Worm (Caenorhabditis elegans) whole organism, L1 larva: ENCODE results near the gene mog-5.

Source experiments
- C34B4.2 ChIP-seq: sonication (generic microtip); optimal IDR thresholded peaks from 2 replicates; lab custom pipeline; 2017; ENCODE audit warnings: mild to moderate bottlenecking, missing genetic modification characterization, missing compliant biosample characterization
- Y116A8C.19 ChIP-seq: sonication (generic microtip); optimal IDR thresholded peaks from 2 replicates; lab custom pipeline; 2016; ENCODE audit warnings: missing compliant biosample characterization, missing genetic modification characterization, borderline replicate concordance
- ama-1 ChIP-seq: fragments of 150-350 bp; optimal IDR thresholded peaks from 2 replicates; lab custom pipeline; 2014
- blmp-1 ChIP-seq: fragments of 150-350 bp; optimal IDR thresholded peaks from 2 replicates; lab custom pipeline; 2014; ENCODE audit warnings: missing biosample characterization, missing genetic modification characterization
- dsc-1 ChIP-seq: sonication (generic microtip); optimal IDR thresholded peaks from 2 replicates; lab custom pipeline; 2016; ENCODE audit warnings: mild to moderate bottlenecking, missing genetic modification characterization, missing compliant biosample characterization
- efl-1 ChIP-seq, 4 experiments: fragments of 150-350 bp; optimal IDR thresholded peaks in 3 of 4; peaks in 1 of 4; 1 replicate in 1 of 4; 2 replicates in 3 of 4; lab custom pipeline; 2014; ENCODE audit warnings: missing biosample characterization in 2 of 4, missing genetic modification characterization in 2 of 4, missing genetic modification reagents in 2 of 4
- efl-3 ChIP-seq: fragments of 200-800 bp; sonication (Bioruptor generic); optimal IDR thresholded peaks from 2 replicates; lab custom pipeline; 2018; ENCODE audit warnings: mild to moderate bottlenecking, missing genetic modification characterization, missing compliant biosample characterization
- elt-3 ChIP-seq, 6 experiments: fragments of 150-350 bp in 1 of 6; sonication (generic microtip); optimal IDR thresholded peaks; 2 replicates each; lab custom pipeline; 2017 to 2018; ENCODE audit warnings: missing biosample characterization in 6 of 6, missing genetic modification characterization in 6 of 6, inconsistent platforms in 1 of 6
- fos-1 ChIP-seq: fragments of 150-350 bp; optimal IDR thresholded peaks from 2 replicates; lab custom pipeline; 2014; ENCODE audit warnings: missing biosample characterization, missing genetic modification characterization
- hlh-4 ChIP-seq: sonication (generic microtip); optimal IDR thresholded peaks from 2 replicates; lab custom pipeline; 2016; ENCODE audit warnings: mild to moderate bottlenecking, missing genetic modification characterization, missing compliant biosample characterization
- isw-1 ChIP-seq: fragments of 200-800 bp; sonication (Bioruptor generic); IDR thresholded peaks from 2 replicates; pipeline ENCODE4 v1.3.6; 2022; ENCODE audit warnings: missing genetic modification characterization, missing compliant biosample characterization
- jun-1 ChIP-seq: fragments of 150-350 bp; optimal IDR thresholded peaks from 2 replicates; lab custom pipeline; 2014; ENCODE audit warnings: missing biosample characterization, missing genetic modification reagents, missing genetic modification characterization
- lsy-2 ChIP-seq, 2 experiments: fragments of 150-350 bp; optimal IDR thresholded peaks; 2 replicates each; lab custom pipeline; 2014; ENCODE audit warnings: missing biosample characterization in 2 of 2, missing genetic modification characterization in 2 of 2
- mep-1 ChIP-seq: fragments of 150-350 bp; optimal IDR thresholded peaks from 2 replicates; lab custom pipeline; 2014; ENCODE audit warnings: missing biosample characterization, missing genetic modification characterization
- nhr-11 ChIP-seq: fragments of 150-350 bp; optimal IDR thresholded peaks from 2 replicates; lab custom pipeline; 2014; ENCODE audit warnings: missing biosample characterization, missing genetic modification characterization
- nhr-20 ChIP-seq: sonication (generic microtip); optimal IDR thresholded peaks from 2 replicates; lab custom pipeline; 2016; ENCODE audit warnings: mild to moderate bottlenecking, missing genetic modification characterization, missing compliant biosample characterization
- nhr-237 ChIP-seq: fragments of 150-350 bp; optimal IDR thresholded peaks from 2 replicates; lab custom pipeline; 2014; ENCODE audit warnings: missing biosample characterization, missing genetic modification characterization
- nhr-28 ChIP-seq: fragments of 150-350 bp; optimal IDR thresholded peaks from 2 replicates; lab custom pipeline; 2014; ENCODE audit warnings: missing biosample characterization, missing genetic modification characterization
- nhr-47 ChIP-seq: sonication (generic microtip); optimal IDR thresholded peaks from 2 replicates; lab custom pipeline; 2016; ENCODE audit warnings: mild to moderate bottlenecking, missing genetic modification characterization, moderate library complexity, missing compliant biosample characterization
- nhr-71 ChIP-seq: sonication (generic microtip); optimal IDR thresholded peaks from 2 replicates; lab custom pipeline; 2016; ENCODE audit warnings: mild to moderate bottlenecking, missing genetic modification characterization, moderate library complexity, missing compliant biosample characterization
- nhr-76 ChIP-seq: sonication (generic microtip); optimal IDR thresholded peaks from 2 replicates; lab custom pipeline; 2017; ENCODE audit warnings: missing biosample characterization, missing genetic modification characterization
- pag-3 ChIP-seq: sonication (generic microtip); optimal IDR thresholded peaks from 2 replicates; lab custom pipeline; 2017; ENCODE audit warnings: missing genetic modification characterization, mild to moderate bottlenecking, missing compliant biosample characterization, antibody characterized with exemption, borderline replicate concordance; ENCODE audit not compliant: insufficient read depth
- pax-3 ChIP-seq: fragments of 200-800 bp; sonication (Bioruptor generic); optimal IDR thresholded peaks from 2 replicates; lab custom pipeline; 2018; ENCODE audit warnings: mild to moderate bottlenecking, missing genetic modification characterization, moderate library complexity, missing compliant biosample characterization
- pqm-1 ChIP-seq: sonication (generic microtip); optimal IDR thresholded peaks from 3 replicates; lab custom pipeline; 2017; ENCODE audit warnings: missing biosample characterization, missing genetic modification characterization
- rnt-1 ChIP-seq: sonication (generic microtip); optimal IDR thresholded peaks from 2 replicates; lab custom pipeline; 2016; ENCODE audit warnings: mild to moderate bottlenecking, missing genetic modification characterization, moderate library complexity, missing compliant biosample characterization
- sox-4 ChIP-seq: sonication (generic microtip); optimal IDR thresholded peaks from 2 replicates; lab custom pipeline; 2016; ENCODE audit warnings: missing genetic modification characterization, missing compliant biosample characterization
- sptf-1 ChIP-seq: fragments of 150-350 bp; optimal IDR thresholded peaks from 2 replicates; lab custom pipeline; 2014; ENCODE audit warnings: missing biosample characterization, missing genetic modification characterization
- sup-37 ChIP-seq: fragments of 200-800 bp; sonication (Bioruptor generic); optimal IDR thresholded peaks from 2 replicates; lab custom pipeline; 2018; ENCODE audit warnings: mild to moderate bottlenecking, missing genetic modification characterization, missing compliant biosample characterization
- swsn-7 ChIP-seq: sonication (generic microtip); optimal IDR thresholded peaks from 2 replicates; lab custom pipeline; 2016; ENCODE audit warnings: missing genetic modification characterization, missing compliant biosample characterization
- tlp-1 ChIP-seq: fragments of 150-350 bp; optimal IDR thresholded peaks from 2 replicates; lab custom pipeline; 2014; ENCODE audit warnings: missing biosample characterization, missing genetic modification characterization
- unc-30 ChIP-seq: sonication (generic microtip); optimal IDR thresholded peaks from 2 replicates; lab custom pipeline; 2017; ENCODE audit warnings: missing biosample characterization, missing genetic modification characterization
- unc-62 ChIP-seq: fragments of 150-350 bp; optimal IDR thresholded peaks from 2 replicates; lab custom pipeline; 2014; ENCODE audit warnings: missing biosample characterization, missing genetic modification reagents, missing genetic modification characterization
- unc-98 ChIP-seq: fragments of 200-800 bp; sonication (Bioruptor generic); IDR thresholded peaks from 2 replicates; pipeline ENCODE4 v1.3.6; 2022; ENCODE audit warnings: missing genetic modification characterization, missing compliant biosample characterization
- zip-4 ChIP-seq: fragments of 200-800 bp; sonication (Bioruptor generic); optimal IDR thresholded peaks from 2 replicates; lab custom pipeline; 2018; ENCODE audit warnings: mild to moderate bottlenecking, missing genetic modification characterization, moderate library complexity, missing compliant biosample characterization

Gene mog-5

ce11 chrII:5412467-5412866 is 13.1 kb downstream of the mog-5 start, which contains the start of the genes EEED8.13 and EEED8.18:
Gene EEED8.13 (minus strand): TSS chrII:5412567.
Gene EEED8.18 (minus strand): TSS chrII:5412610.
- TF ChIP-seq elt-3 (tag; optimal IDR thresholded peaks at IDR 0.05; lab: Kevin White, UChicago) (no peak), nhr-11 (tag; lab: Kevin White, UChicago) (no peak), ama-1 (lab: Kevin White, UChicago) (no peak), zip-4 (GFP tag; lab: Kevin White, UChicago) (no peak), mep-1 (tag; lab: Kevin White, UChicago) (no peak), nhr-47 (tag; lab: Kevin White, UChicago) (no peak), pax-3 (tag; lab: Kevin White, UChicago) (no peak), pag-3 (tag; lab: Kevin White, UChicago) (no peak)

- no peak for TF ChIP-seq unc-98 (GFP tag; lab: Robert Waterston, UW)
Observed at ce11 chrII:5414040-5414439, 14.7 kb downstream of the mog-5 start, which contains the start of the genes EEED8.14 and EEED8.3. Gene EEED8.14 (minus strand): TSS chrII:5414052. Gene EEED8.3 (plus strand): TSS chrII:5414276.

ce11 chrII:5416204-5416764 is 16.9 kb downstream of the mog-5 start, which contains the start of gene EEED8.2:
Gene EEED8.2 (plus strand): TSS chrII:5416714.
- TF ChIP-seq blmp-1 (tag; lab: Kevin White, UChicago) = peak; percentile 14
- no peak for TF ChIP-seq efl-3
- no peak for TF ChIP-seq rnt-1 (tag; lab: Kevin White, UChicago)
- TF ChIP-seq elt-3 (tag; optimal IDR thresholded peaks at IDR 0.05; lab: Kevin White, UChicago) = peak in 1 of 6 experiments; percentile 2
- no peak for TF ChIP-seq dsc-1 (tag; lab: Kevin White, UChicago)
- TF ChIP-seq hlh-4 (tag; lab: Kevin White, UChicago) = no peak
- no peak for TF ChIP-seq nhr-76 (tag; lab: Kevin White, UChicago)
- no peak for TF ChIP-seq isw-1
- TF ChIP-seq fos-1 = no peak
- no peak for TF ChIP-seq pag-3 (tag; lab: Kevin White, UChicago)

ce11 chrII:5417905-5418304 is 18.6 kb downstream of the mog-5 start:
- TF ChIP-seq efl-1 (optimal IDR thresholded peaks at IDR 0.05; lab: Kevin White, UChicago) (no peak), efl-1 (GFP tag; optimal IDR thresholded peaks at IDR 0.05 in 1 of 2; lab: Kevin White, UChicago) (peak in 1 of 2 experiments; percentile 23), sptf-1 (no peak), nhr-71 (tag; lab: Kevin White, UChicago) (no peak), unc-30 (tag; lab: Kevin White, UChicago) (no peak), sup-37 (GFP tag; lab: Kevin White, UChicago) (no peak), hlh-4 (tag; lab: Kevin White, UChicago) (no peak), nhr-28 (no peak)

ce11 chrII:5418317-5418716 is 19.0 kb downstream of the mog-5 start:
- TF ChIP-seq tlp-1 (tag; lab: Kevin White, UChicago) = no peak
- TF ChIP-seq dsc-1 (tag; lab: Kevin White, UChicago) = no peak
- TF ChIP-seq jun-1 (tag; lab: Kevin White, UChicago) = no peak

- TF ChIP-seq nhr-237 (no peak), swsn-7 (tag; lab: Kevin White, UChicago) (no peak), unc-62 (GFP tag; lab: Kevin White, UChicago) (no peak), tlp-1 (tag; lab: Kevin White, UChicago) (no peak), mep-1 (tag; lab: Kevin White, UChicago) (no peak), nhr-20 (tag; lab: Kevin White, UChicago) (no peak), C34B4.2 (no peak), sox-4 (tag; lab: Kevin White, UChicago) (no peak), lsy-2 (tag; optimal IDR thresholded peaks at IDR 0.05; lab: Kevin White, UChicago) (no peak), zip-4 (GFP tag; lab: Kevin White, UChicago) (no peak), pqm-1 (no peak), Y116A8C.19 (tag; lab: Kevin White, UChicago) (no peak), sptf-1 (no peak)
Observed at ce11 chrII:5418929-5419328, 19.6 kb downstream of the mog-5 start, which contains the start of gene EEED8.15. Gene EEED8.15 (plus strand): TSS chrII:5419229.
